Worm (Caenorhabditis elegans) whole organism, young adult: ENCODE results near the gene T01C3.11.

Source experiments
- B0019.2 ChIP-seq: fragments of 200-800 bp; sonication (Bioruptor generic); conservative IDR thresholded peaks from 2 replicates; pipeline ENCODE4 v1.3.6; 2022; ENCODE audit warnings: missing genetic modification reagents, missing genetic modification characterization, missing compliant biosample characterization
- B0261.1 ChIP-seq: sonication (generic microtip); optimal IDR thresholded peaks from 2 replicates; lab custom pipeline; 2016; ENCODE audit warnings: mild to moderate bottlenecking, missing genetic modification characterization, moderate library complexity, missing compliant biosample characterization
- D2030.7 ChIP-seq: fragments of 200-800 bp; sonication (Bioruptor generic); IDR thresholded peaks from 2 replicates; pipeline ENCODE4 v1.3.6; 2022; ENCODE audit warnings: missing genetic modification reagents, missing genetic modification characterization, missing compliant biosample characterization
- F22D6.2 ChIP-seq: sonication (generic microtip); optimal IDR thresholded peaks from 2 replicates; lab custom pipeline; 2016; ENCODE audit warnings: mild to moderate bottlenecking, missing genetic modification characterization, missing compliant biosample characterization
- F23B12.7 ChIP-seq: sonication (generic microtip); optimal IDR thresholded peaks from 2 replicates; lab custom pipeline; 2017; ENCODE audit warnings: missing genetic modification characterization, mild to moderate bottlenecking, missing compliant biosample characterization, antibody characterized with exemption, moderate library complexity; ENCODE audit not compliant: insufficient read depth
- F33H1.4 ChIP-seq: fragments of 200-800 bp; sonication (Bioruptor generic); IDR thresholded peaks from 2 replicates; pipeline ENCODE4 v1.3.6; 2022; ENCODE audit warnings: missing genetic modification reagents, missing genetic modification characterization, missing compliant biosample characterization
- F39B2.1 ChIP-seq: fragments of 200-800 bp; sonication (Bioruptor generic); IDR thresholded peaks from 2 replicates; pipeline ENCODE4 v1.3.6; 2022; ENCODE audit warnings: missing genetic modification reagents, missing genetic modification characterization, missing compliant biosample characterization
- F52B5.7 ChIP-seq: sonication (generic microtip); optimal IDR thresholded peaks from 2 replicates; lab custom pipeline; 2016; ENCODE audit warnings: mild to moderate bottlenecking, missing genetic modification characterization, missing compliant biosample characterization
- F55B11.4 ChIP-seq: sonication (generic microtip); optimal IDR thresholded peaks from 2 replicates; lab custom pipeline; 2016; ENCODE audit warnings: missing compliant biosample characterization, missing genetic modification characterization, borderline replicate concordance; ENCODE audit not compliant: insufficient read depth
- K12H6.12 ChIP-seq: fragments of 200-800 bp; sonication (Bioruptor generic); optimal IDR thresholded peaks from 2 replicates; lab custom pipeline; 2018; ENCODE audit warnings: mild to moderate bottlenecking, missing genetic modification characterization, missing compliant biosample characterization
- T07F8.4 ChIP-seq: sonication (generic microtip); optimal IDR thresholded peaks from 2 replicates; lab custom pipeline; 2016; ENCODE audit warnings: mild to moderate bottlenecking, missing genetic modification characterization, moderate library complexity, missing compliant biosample characterization
- attf-6 ChIP-seq: fragments of 200-800 bp; sonication (Bioruptor generic); IDR thresholded peaks from 2 replicates; pipeline ENCODE4 v1.3.6; 2022; ENCODE audit warnings: missing genetic modification reagents, missing genetic modification characterization, missing compliant biosample characterization
- ceh-27 ChIP-seq: fragments of 200-800 bp; sonication (Bioruptor generic); optimal IDR thresholded peaks from 2 replicates; lab custom pipeline; 2018; ENCODE audit warnings: mild to moderate bottlenecking, missing genetic modification characterization, moderate library complexity, missing compliant biosample characterization
- ceh-79 ChIP-seq: sonication (generic microtip); optimal IDR thresholded peaks from 2 replicates; lab custom pipeline; 2017; ENCODE audit warnings: mild to moderate bottlenecking, missing genetic modification characterization, missing compliant biosample characterization
- ceh-91 ChIP-seq: fragments of 200-800 bp; sonication (Bioruptor generic); IDR thresholded peaks from 2 replicates; pipeline ENCODE4 v1.3.6; 2022; ENCODE audit warnings: missing genetic modification reagents, missing genetic modification characterization, missing compliant biosample characterization
- die-1 ChIP-seq: sonication (generic microtip); optimal IDR thresholded peaks from 2 replicates; lab custom pipeline; 2016; ENCODE audit warnings: missing genotype, mild to moderate bottlenecking, missing genetic modification characterization, missing compliant biosample characterization
- dox-1 ChIP-seq: fragments of 200-800 bp; sonication (Bioruptor generic); IDR thresholded peaks from 2 replicates; pipeline ENCODE4 v1.3.6; 2022; ENCODE audit warnings: missing genetic modification reagents, missing genetic modification characterization, missing compliant biosample characterization
- dpl-1 ChIP-seq: fragments of 150-350 bp; optimal IDR thresholded peaks from 2 replicates; lab custom pipeline; 2014; ENCODE audit warnings: missing biosample characterization, missing genetic modification reagents, missing genetic modification characterization
- egl-44 ChIP-seq: fragments of 200-800 bp; sonication (Bioruptor generic); IDR thresholded peaks from 2 replicates; pipeline ENCODE4 v1.3.6; 2022; ENCODE audit warnings: missing genetic modification reagents, missing genetic modification characterization, missing compliant biosample characterization
- egrh-3 ChIP-seq: fragments of 200-800 bp; sonication (Bioruptor generic); IDR thresholded peaks from 2 replicates; pipeline ENCODE4 v1.3.6; 2022; ENCODE audit warnings: missing genetic modification reagents, missing genetic modification characterization, missing compliant biosample characterization
- ekl-4 ChIP-seq: fragments of 200-800 bp; sonication (Bioruptor generic); IDR thresholded peaks from 2 replicates; pipeline ENCODE4 v1.3.6; 2022; ENCODE audit warnings: missing genetic modification reagents, missing genetic modification characterization, missing compliant biosample characterization
- gei-17 ChIP-seq: fragments of 200-800 bp; sonication (Bioruptor generic); optimal IDR thresholded peaks from 2 replicates; lab custom pipeline; 2018; ENCODE audit warnings: mild to moderate bottlenecking, missing genetic modification characterization, missing compliant biosample characterization
- him-1 ChIP-seq: sonication (generic microtip); optimal IDR thresholded peaks from 2 replicates; lab custom pipeline; 2016; ENCODE audit warnings: missing genotype, missing genetic modification reagents, missing genetic modification characterization, missing compliant biosample characterization
- hmg-1.2 ChIP-seq: fragments of 200-800 bp; sonication (Bioruptor generic); IDR thresholded peaks from 2 replicates; pipeline ENCODE4 v1.3.6; 2022; ENCODE audit warnings: missing genetic modification reagents, missing genetic modification characterization, missing compliant biosample characterization
- hrde-1 ChIP-seq: sonication (generic microtip); optimal IDR thresholded peaks from 2 replicates; lab custom pipeline; 2016; ENCODE audit warnings: missing genetic modification characterization, mild to moderate bottlenecking, missing compliant biosample characterization, moderate library complexity, missing genotype, missing genetic modification reagents, borderline replicate concordance
- hsf-1 ChIP-seq: fragments of 200-800 bp; sonication (Bioruptor generic); IDR thresholded peaks from 2 replicates; pipeline ENCODE4 v1.3.6; 2022; ENCODE audit warnings: missing genetic modification reagents, missing genetic modification characterization, missing compliant biosample characterization
- lag-1 ChIP-seq: fragments of 200-800 bp; sonication (Bioruptor generic); IDR thresholded peaks from 2 replicates; pipeline ENCODE4 v1.3.6; 2022; ENCODE audit warnings: missing genetic modification reagents, missing genetic modification characterization, missing compliant biosample characterization
- lir-1 ChIP-seq: fragments of 200-800 bp; sonication (Bioruptor generic); conservative IDR thresholded peaks from 2 replicates; pipeline ENCODE4 v1.3.6; 2022; ENCODE audit warnings: missing genetic modification reagents, missing genetic modification characterization, missing compliant biosample characterization
- madf-6 ChIP-seq: fragments of 200-800 bp; sonication (Bioruptor generic); IDR thresholded peaks from 2 replicates; pipeline ENCODE4 v1.3.6; 2022; ENCODE audit warnings: missing genetic modification reagents, missing genetic modification characterization, missing compliant biosample characterization
- madf-8 ChIP-seq: fragments of 200-800 bp; sonication (Bioruptor generic); conservative IDR thresholded peaks from 2 replicates; pipeline ENCODE4 v1.3.6; 2022; ENCODE audit warnings: missing genetic modification reagents, missing genetic modification characterization, missing compliant biosample characterization
- mcd-1 ChIP-seq: fragments of 200-800 bp; sonication (Bioruptor generic); IDR thresholded peaks from 2 replicates; pipeline ENCODE4 v1.3.6; 2022; ENCODE audit warnings: missing genetic modification reagents, missing genetic modification characterization, missing compliant biosample characterization
- nfya-2 ChIP-seq: fragments of 200-800 bp; sonication (Bioruptor generic); IDR thresholded peaks from 2 replicates; pipeline ENCODE4 v1.3.6; 2022; ENCODE audit warnings: missing genetic modification reagents, missing genetic modification characterization, missing compliant biosample characterization
- nhr-90 ChIP-seq: sonication (generic microtip); optimal IDR thresholded peaks from 2 replicates; lab custom pipeline; 2016; ENCODE audit warnings: missing genotype, mild to moderate bottlenecking, missing genetic modification characterization, missing compliant biosample characterization
- repo-1 ChIP-seq: sonication (generic microtip); optimal IDR thresholded peaks from 2 replicates; lab custom pipeline; 2017; ENCODE audit warnings: mild to moderate bottlenecking, missing genetic modification characterization, missing compliant biosample characterization
- rpc-1 ChIP-seq, 2 experiments: fragments of 150-350 bp in 1 of 2; sonication (generic microtip) in 1 of 2; optimal IDR thresholded peaks; 2 replicates each; lab custom pipeline; 2014 to 2018; ENCODE audit warnings: missing biosample characterization in 1 of 2, missing genetic modification characterization in 1 of 2, missing genetic modification reagents in 1 of 2, missing genotype in 1 of 2
- snpc-1.1 ChIP-seq: sonication (generic microtip); optimal IDR thresholded peaks from 2 replicates; lab custom pipeline; 2017; ENCODE audit warnings: missing genetic modification characterization, mild to moderate bottlenecking, missing compliant biosample characterization, antibody characterized with exemption, moderate library complexity, missing genotype, missing genetic modification reagents; ENCODE audit not compliant: insufficient read depth
- snpc-1.3 ChIP-seq: sonication (generic microtip); optimal IDR thresholded peaks from 2 replicates; lab custom pipeline; 2017; ENCODE audit warnings: missing genetic modification characterization, mild to moderate bottlenecking, missing compliant biosample characterization, antibody characterized with exemption, moderate library complexity, missing genotype, missing genetic modification reagents; ENCODE audit not compliant: insufficient read depth
- tbp1 ChIP-seq: fragments of 200-800 bp; sonication (Bioruptor generic); optimal IDR thresholded peaks from 2 replicates; lab custom pipeline; 2018; ENCODE audit warnings: mild to moderate bottlenecking, missing genetic modification characterization, missing compliant biosample characterization
- xnd-1 ChIP-seq: sonication (generic microtip); optimal IDR thresholded peaks from 2 replicates; lab custom pipeline; 2016; ENCODE audit warnings: missing genotype, missing genetic modification reagents, missing genetic modification characterization, missing compliant biosample characterization
- zim-3 ChIP-seq: sonication (generic microtip); optimal IDR thresholded peaks from 2 replicates; lab custom pipeline; 2017; ENCODE audit warnings: mild to moderate bottlenecking, missing genetic modification characterization, moderate library complexity, missing compliant biosample characterization
- ztf-26 ChIP-seq: sonication (generic microtip); optimal IDR thresholded peaks from 2 replicates; lab custom pipeline; 2017; ENCODE audit warnings: missing genetic modification characterization, missing compliant biosample characterization
- ztf-6 ChIP-seq: fragments of 200-800 bp; sonication (Bioruptor generic); IDR thresholded peaks from 2 replicates; pipeline ENCODE4 v1.3.6; 2022; ENCODE audit warnings: missing genetic modification reagents, missing genetic modification characterization, missing compliant biosample characterization

The T01C3.11 gene

DNA sequence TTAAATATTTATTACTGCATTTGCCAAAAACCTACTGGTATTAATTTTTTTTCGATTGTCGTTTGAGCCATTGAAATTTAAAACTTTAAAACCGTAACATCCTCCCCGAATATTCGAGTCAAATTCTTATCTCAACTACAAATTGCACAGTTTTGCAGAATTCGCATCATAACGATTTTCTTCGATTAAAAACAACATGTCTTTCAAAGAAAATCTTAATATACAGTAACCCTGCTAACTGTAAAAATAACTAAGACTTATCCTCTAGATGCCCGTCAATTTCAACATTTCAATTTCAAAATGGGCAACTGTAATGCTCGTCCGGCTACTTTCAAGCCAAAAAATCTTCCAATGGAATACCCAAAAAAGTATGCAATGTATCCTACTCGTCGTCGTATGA, 21.4 kb downstream of the T01C3.11 start, which contains the start of gene F14H8.5 (continued):
- TF ChIP-seq lir-1 (no peak), F55B11.4 (tag; lab: Kevin White, UChicago) (no peak), egrh-3 (GFP tag; lab: Robert Waterston, UW) (no peak), D2030.7 (GFP tag; lab: Robert Waterston, UW) (no peak)
- TF ChIP-seq, all 124 proteins: peak for 0

DNA sequence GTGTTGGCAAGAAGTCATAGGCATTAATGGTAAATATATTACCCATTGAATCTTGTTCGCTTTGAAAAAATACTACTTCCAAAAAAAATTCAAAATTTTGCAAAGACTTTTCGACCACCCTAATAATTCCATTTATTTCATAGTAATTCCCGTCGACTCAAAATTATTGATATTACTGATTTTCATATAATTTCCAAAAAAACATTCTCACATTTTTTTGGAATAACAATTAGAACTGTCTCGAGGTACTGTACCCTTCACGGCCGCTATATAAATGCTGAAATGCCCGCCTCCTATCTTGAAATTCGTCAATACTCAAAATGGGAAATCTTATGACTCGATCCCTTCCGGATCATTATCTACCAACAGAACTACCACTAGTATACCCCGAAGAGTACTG, 24.2 kb downstream of the T01C3.11 start, which contains the start of gene F14H8.4:
Gene F14H8.4 (plus strand): TSS at position 301 of the 400 bp plus-strand sequence.
- TF ChIP-seq die-1 (tag; lab: Kevin White, UChicago) (no peak), snpc-1.3 (tag; lab: Kevin White, UChicago) (no peak), K12H6.12 (tag; lab: Kevin White, UChicago) (no peak), ceh-27 (GFP tag; lab: Kevin White, UChicago) (no peak), rpc-1 (optimal IDR thresholded peaks at IDR 0.05; lab: Kevin White, UChicago) (no peak), rpc-1 (tag; optimal IDR thresholded peaks at IDR 0.05; lab: Kevin White, UChicago) (no peak), F52B5.7 (tag; lab: Kevin White, UChicago) (no peak), nhr-90 (tag; lab: Kevin White, UChicago) (no peak), ztf-26 (tag; lab: Kevin White, UChicago) (no peak), lag-1 (GFP tag; lab: Robert Waterston, UW) (no peak), madf-6 (GFP tag; lab: Robert Waterston, UW) (no peak), nfya-2 (no peak), repo-1 (tag; lab: Kevin White, UChicago) (no peak), ztf-6 (no peak), hsf-1 (GFP tag; lab: Robert Waterston, UW) (no peak), B0019.2 (GFP tag; lab: Robert Waterston, UW) (no peak), F22D6.2 (tag; lab: Kevin White, UChicago) (no peak)

DNA sequence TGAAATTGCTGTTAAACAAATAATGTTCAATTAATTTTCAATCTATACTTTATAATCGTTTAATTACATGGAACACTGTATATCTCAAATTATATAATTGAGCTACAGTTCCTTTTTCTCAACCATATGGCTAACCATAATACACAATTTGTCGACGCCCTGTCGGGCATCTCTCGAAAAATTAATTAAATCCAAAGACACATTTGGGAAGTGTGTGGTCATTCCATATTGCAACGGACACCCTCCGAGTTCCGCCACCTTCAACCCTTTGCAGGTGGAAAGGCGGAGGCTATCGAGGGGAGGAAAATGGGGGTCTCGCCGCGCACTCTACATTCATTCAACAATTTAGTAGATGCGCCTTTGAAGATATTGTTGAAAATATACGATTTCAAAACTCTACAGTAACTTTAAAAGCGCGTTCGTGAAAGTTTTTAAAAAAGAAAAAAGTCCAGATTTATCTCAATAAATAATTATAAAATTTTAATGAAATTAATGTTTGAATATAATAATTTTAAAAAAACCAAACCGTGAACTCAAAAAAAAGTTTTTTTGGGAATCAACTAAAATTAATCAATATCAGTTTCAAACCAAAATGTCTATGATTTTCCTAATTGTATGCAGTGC, 29.7 kb downstream of the T01C3.11 start, which contains the start of gene F14H8.8:
Gene F14H8.8 (plus strand): TSS at position 574 of the 624 bp plus-strand sequence.
- TF ChIP-seq gei-17 (GFP tag; lab: Kevin White, UChicago) (no peak), hrde-1 (peak; percentile 3), hsf-1 (GFP tag; lab: Robert Waterston, UW) (peak; percentile 75), lir-1 (no peak), dox-1 (GFP tag; lab: Robert Waterston, UW) (peak; percentile 79), attf-6 (GFP tag; lab: Robert Waterston, UW) (peak; percentile 72), madf-6 (GFP tag; lab: Robert Waterston, UW) (peak; percentile 88), die-1 (tag; lab: Kevin White, UChicago) (peak; percentile 4), madf-8 (GFP tag; lab: Robert Waterston, UW) (peak; percentile 29; the same call in 1 of the 2 replicates), ekl-4 (GFP tag; lab: Robert Waterston, UW) (peak; percentile 77; the same call in 1 of the 2 replicates), zim-3 (tag; lab: Kevin White, UChicago) (no peak), snpc-1.3 (tag; lab: Kevin White, UChicago) (peak; percentile 93), snpc-1.1 (tag; lab: Kevin White, UChicago) (peak; percentile 97), dpl-1 (no peak), hmg-1.2 (GFP tag; lab: Robert Waterston, UW) (peak; percentile 73), mcd-1 (GFP tag; lab: Robert Waterston, UW) (peak; percentile 72), F39B2.1 (GFP tag; lab: Robert Waterston, UW) (no peak), T07F8.4 (tag; lab: Kevin White, UChicago) (no peak), ceh-91 (GFP tag; lab: Robert Waterston, UW) (peak; percentile 37; the same call in 1 of the 2 replicates), F23B12.7 (tag; lab: Kevin White, UChicago) (peak; percentile 33), ztf-6 (no peak), him-1 (tag; lab: Kevin White, UChicago) (peak; percentile 93), rpc-1 (optimal IDR thresholded peaks at IDR 0.05; lab: Kevin White, UChicago) (no peak), rpc-1 (tag; optimal IDR thresholded peaks at IDR 0.05; lab: Kevin White, UChicago) (peak; percentile 13), ceh-79 (no peak), egl-44 (GFP tag; lab: Robert Waterston, UW) (no peak), F33H1.4 (GFP tag; lab: Robert Waterston, UW) (peak; percentile 65), B0261.1 (tag; lab: Kevin White, UChicago) (peak; percentile 14), D2030.7 (GFP tag; lab: Robert Waterston, UW) (peak; percentile 73), tbp1 (GFP tag; lab: Kevin White, UChicago) (peak; percentile 77), xnd-1 (tag; lab: Kevin White, UChicago) (peak; percentile 46)
